Worm (Caenorhabditis elegans) whole organism, L4 larva: ENCODE data around the gene Y39A1A.21.
A peak's percentile ranks its signal among the peaks of the same experiment; 100 is the strongest.

Experiments
- D1046.2 ChIP-seq: fragments of 200-800 bp; sonication (Bioruptor generic); IDR thresholded peaks from 2 replicates; pipeline ENCODE4 v1.3.6; 2022; ENCODE audit warnings: missing genetic modification characterization, missing compliant biosample characterization
- F26F4.8 ChIP-seq: fragments of 200-800 bp; sonication (Bioruptor generic); conservative IDR thresholded peaks from 2 replicates; pipeline ENCODE4 v1.3.6; 2022; ENCODE audit warnings: missing genetic modification characterization, missing compliant biosample characterization
- F49E8.2 ChIP-seq: sonication (generic microtip); optimal IDR thresholded peaks from 2 replicates; lab custom pipeline; 2016; ENCODE audit warnings: missing compliant biosample characterization, mild to moderate bottlenecking, missing genetic modification characterization, borderline replicate concordance
- R02D3.7 ChIP-seq: fragments of 150-350 bp; sonication (generic microtip); optimal IDR thresholded peaks from 3 replicates; lab custom pipeline; 2014; ENCODE audit warnings: missing biosample characterization, missing genetic modification characterization
- Y48G9A.11 ChIP-seq: fragments of 200-800 bp; sonication (Bioruptor generic); IDR thresholded peaks from 2 replicates; pipeline ENCODE4 v1.3.6; 2022; ENCODE audit warnings: missing genetic modification reagents, missing genetic modification characterization, missing compliant biosample characterization
- ZK337.2 ChIP-seq: fragments of 200-800 bp; sonication (Bioruptor generic); IDR thresholded peaks from 2 replicates; pipeline ENCODE4 v1.3.6; 2022; ENCODE audit warnings: missing genetic modification reagents, missing genetic modification characterization, missing compliant biosample characterization
- ZK546.5 ChIP-seq, 2 experiments: sonication (generic microtip); optimal IDR thresholded peaks; 2 replicates each; lab custom pipeline; 2017; ENCODE audit warnings: missing biosample characterization in 2 of 2, missing genetic modification characterization in 2 of 2
- aha-1 ChIP-seq: fragments of 150-350 bp; peaks from one replicate; lab custom pipeline; 2014; ENCODE audit warnings: missing biosample characterization, missing genetic modification characterization
- attf-4 ChIP-seq: sonication (generic microtip); optimal IDR thresholded peaks from 3 replicates; lab custom pipeline; 2017; ENCODE audit warnings: missing biosample characterization, missing genetic modification characterization
- ceh-20 ChIP-seq: fragments of 200-800 bp; sonication (Bioruptor generic); IDR thresholded peaks from 2 replicates; pipeline ENCODE4 v1.3.6; 2022; ENCODE audit warnings: missing genetic modification reagents, missing genetic modification characterization, missing compliant biosample characterization
- ceh-28 ChIP-seq: fragments of 150-350 bp; optimal IDR thresholded peaks from 2 replicates; lab custom pipeline; 2014; ENCODE audit warnings: missing biosample characterization, missing genetic modification reagents, missing genetic modification characterization
- ceh-44 ChIP-seq: fragments of 200-800 bp; sonication (Bioruptor generic); IDR thresholded peaks from 2 replicates; pipeline ENCODE4 v1.3.6; 2022; ENCODE audit warnings: missing genetic modification reagents, missing genetic modification characterization, missing compliant biosample characterization
- ceh-62 ChIP-seq: sonication (generic microtip); optimal IDR thresholded peaks from 2 replicates; lab custom pipeline; 2017; ENCODE audit warnings: missing biosample characterization, missing genetic modification characterization
- ceh-82 ChIP-seq: sonication (generic microtip); optimal IDR thresholded peaks from 2 replicates; lab custom pipeline; 2017; ENCODE audit warnings: missing biosample characterization, missing genetic modification characterization
- ces-1 ChIP-seq: fragments of 150-350 bp; sonication (generic microtip); optimal IDR thresholded peaks from 4 replicates; lab custom pipeline; 2014; ENCODE audit warnings: missing biosample characterization, missing genetic modification reagents, missing genetic modification characterization
- cey-2 ChIP-seq: sonication (generic microtip); optimal IDR thresholded peaks from 3 replicates; lab custom pipeline; 2017; ENCODE audit warnings: missing genetic modification characterization, mild to moderate bottlenecking, missing compliant biosample characterization, antibody characterized with exemption, borderline replicate concordance; ENCODE audit not compliant: insufficient read depth
- daf-16 ChIP-seq, 3 experiments: sonication (generic microtip); optimal IDR thresholded peaks; 2 replicates each; lab custom pipeline; 2016 to 2017; ENCODE audit warnings: missing genetic modification characterization in 3 of 3, missing genetic modification reagents in 3 of 3, mild to moderate bottlenecking in 2 of 3, missing compliant biosample characterization in 2 of 3, missing biosample characterization in 1 of 3, moderate library complexity in 1 of 3
- daf-19 ChIP-seq: fragments of 200-800 bp; sonication (Bioruptor generic); conservative IDR thresholded peaks from 2 replicates; pipeline ENCODE4 v1.3.6; 2022; ENCODE audit warnings: missing genetic modification characterization, missing compliant biosample characterization
- dmd-6 ChIP-seq: fragments of 200-800 bp; sonication (Bioruptor generic); IDR thresholded peaks from 2 replicates; pipeline ENCODE4 v1.3.6; 2022; ENCODE audit warnings: missing genetic modification reagents, missing genetic modification characterization, missing compliant biosample characterization
- dmd-9 ChIP-seq: fragments of 200-800 bp; sonication (Bioruptor generic); IDR thresholded peaks from 2 replicates; pipeline ENCODE4 v1.3.6; 2022; ENCODE audit warnings: missing genetic modification reagents, missing genetic modification characterization, missing compliant biosample characterization
- dpl-1 ChIP-seq: fragments of 150-350 bp; optimal IDR thresholded peaks from 2 replicates; lab custom pipeline; 2014; ENCODE audit warnings: missing biosample characterization, missing genetic modification reagents, missing genetic modification characterization
- duxl-1 ChIP-seq: sonication (generic microtip); optimal IDR thresholded peaks from 2 replicates; lab custom pipeline; 2016; ENCODE audit warnings: mild to moderate bottlenecking, missing genetic modification characterization, moderate library complexity, missing compliant biosample characterization; ENCODE audit not compliant: poor library complexity
- dve-1 ChIP-seq: sonication (generic microtip); optimal IDR thresholded peaks from 2 replicates; lab custom pipeline; 2017; ENCODE audit warnings: antibody characterized with exemption, mild to moderate bottlenecking, missing genetic modification characterization, missing compliant biosample characterization; ENCODE audit not compliant: insufficient read depth
- egl-27 ChIP-seq: sonication (generic microtip); optimal IDR thresholded peaks from 3 replicates; lab custom pipeline; 2017; ENCODE audit warnings: missing biosample characterization, missing genetic modification reagents, missing genetic modification characterization
- fkh-10 ChIP-seq: fragments of 150-350 bp; optimal IDR thresholded peaks from 2 replicates; lab custom pipeline; 2014; ENCODE audit warnings: missing biosample characterization, missing genetic modification reagents, missing genetic modification characterization
- hif-1 ChIP-seq, 2 experiments: sonication (generic microtip); optimal IDR thresholded peaks; 2 replicates each; lab custom pipeline; 2016 to 2017; ENCODE audit warnings: missing compliant biosample characterization in 2 of 2, missing genetic modification characterization in 2 of 2, missing genetic modification reagents in 2 of 2, missing genotype in 2 of 2, mild to moderate bottlenecking in 1 of 2
- hmg-1.1 ChIP-seq: fragments of 200-800 bp; sonication (Bioruptor generic); IDR thresholded peaks from 2 replicates; pipeline ENCODE4 v1.3.6; 2022; ENCODE audit warnings: missing genetic modification reagents, missing genetic modification characterization, missing compliant biosample characterization
- jun-1 ChIP-seq: fragments of 150-350 bp; optimal IDR thresholded peaks from 2 replicates; lab custom pipeline; 2014; ENCODE audit warnings: missing biosample characterization, missing genetic modification reagents, missing genetic modification characterization
- lim-7 ChIP-seq: fragments of 200-800 bp; sonication (Bioruptor generic); IDR thresholded peaks from 2 replicates; pipeline ENCODE4 v1.3.6; 2022; ENCODE audit warnings: missing genetic modification characterization, missing compliant biosample characterization
- lin-39 ChIP-seq: fragments of 150-350 bp; optimal IDR thresholded peaks from 2 replicates; lab custom pipeline; 2014; ENCODE audit warnings: missing biosample characterization, missing genetic modification reagents, missing genetic modification characterization
- lsy-2 ChIP-seq, 2 experiments: fragments of 150-350 bp in 1 of 2; sonication (generic microtip) in 1 of 2; optimal IDR thresholded peaks; 2 replicates each; lab custom pipeline; 2014 to 2017; ENCODE audit warnings: missing biosample characterization in 2 of 2, missing genetic modification characterization in 2 of 2
- madf-5 ChIP-seq, 2 experiments: fragments of 200-800 bp; sonication (Bioruptor generic); IDR thresholded peaks; 2 replicates each; pipeline ENCODE4 v1.3.6; 2022; ENCODE audit warnings: missing compliant biosample characterization in 2 of 2, missing genetic modification characterization in 2 of 2
- mdt-29 ChIP-seq: fragments of 200-800 bp; sonication (Bioruptor generic); IDR thresholded peaks from 2 replicates; pipeline ENCODE4 v1.3.6; 2022; ENCODE audit warnings: missing genetic modification reagents, missing genetic modification characterization, missing compliant biosample characterization
- mxl-3 ChIP-seq: fragments of 200-800 bp; sonication (Bioruptor generic); optimal IDR thresholded peaks from 2 replicates; lab custom pipeline; 2018; ENCODE audit warnings: mild to moderate bottlenecking, missing genetic modification characterization, missing compliant biosample characterization
- nhr-11 ChIP-seq: fragments of 150-350 bp; optimal IDR thresholded peaks from 2 replicates; lab custom pipeline; 2014; ENCODE audit warnings: missing biosample characterization, missing genetic modification characterization
- nhr-111 ChIP-seq: fragments of 200-800 bp; sonication (Bioruptor generic); optimal IDR thresholded peaks from 2 replicates; lab custom pipeline; 2018; ENCODE audit warnings: mild to moderate bottlenecking, missing genetic modification characterization, missing compliant biosample characterization
- nhr-41 ChIP-seq: fragments of 200-800 bp; sonication (Bioruptor generic); IDR thresholded peaks from 2 replicates; pipeline ENCODE4 v1.3.6; 2022; ENCODE audit warnings: missing genetic modification reagents, missing genetic modification characterization, missing compliant biosample characterization
- nhr-42 ChIP-seq: fragments of 200-800 bp; sonication (Bioruptor generic); IDR thresholded peaks from 2 replicates; pipeline ENCODE4 v1.3.6; 2022; ENCODE audit warnings: missing genetic modification characterization, missing compliant biosample characterization
- nhr-48 ChIP-seq: sonication (generic microtip); optimal IDR thresholded peaks from 2 replicates; lab custom pipeline; 2016; ENCODE audit warnings: mild to moderate bottlenecking, missing genetic modification characterization, missing compliant biosample characterization
- nhr-6 ChIP-seq: fragments of 150-350 bp; optimal IDR thresholded peaks from 2 replicates; lab custom pipeline; 2014; ENCODE audit warnings: missing biosample characterization, missing genetic modification characterization
- nhr-76 ChIP-seq: fragments of 150-350 bp; optimal IDR thresholded peaks from 2 replicates; lab custom pipeline; 2014; ENCODE audit warnings: missing biosample characterization, missing genetic modification characterization
- nhr-77 ChIP-seq: fragments of 150-350 bp; optimal IDR thresholded peaks from 2 replicates; lab custom pipeline; 2014; ENCODE audit warnings: missing biosample characterization, missing genetic modification characterization
- rbr-2 ChIP-seq: sonication (generic microtip); optimal IDR thresholded peaks from 2 replicates; lab custom pipeline; 2016; ENCODE audit warnings: missing genotype, missing genetic modification characterization, missing compliant biosample characterization
- sdz-12 ChIP-seq: fragments of 200-800 bp; sonication (Bioruptor generic); optimal IDR thresholded peaks from 2 replicates; lab custom pipeline; 2018; ENCODE audit warnings: mild to moderate bottlenecking, missing genetic modification characterization, missing compliant biosample characterization
- set-16 ChIP-seq: fragments of 200-800 bp; sonication (Bioruptor generic); IDR thresholded peaks from 2 replicates; pipeline ENCODE4 v1.3.6; 2022; ENCODE audit warnings: missing genetic modification reagents, missing genetic modification characterization, missing compliant biosample characterization
- snpc-4 ChIP-seq: fragments of 150-350 bp; optimal IDR thresholded peaks from 2 replicates; lab custom pipeline; 2014; ENCODE audit warnings: missing biosample characterization, missing genetic modification characterization
- tag-97 ChIP-seq: fragments of 200-800 bp; sonication (Bioruptor generic); IDR thresholded peaks from 2 replicates; pipeline ENCODE4 v1.3.6; 2022; ENCODE audit warnings: missing genetic modification characterization, missing compliant biosample characterization
- tra-1 ChIP-seq: fragments of 200-800 bp; sonication (Bioruptor generic); IDR thresholded peaks from 2 replicates; pipeline ENCODE4 v1.3.6; 2022; ENCODE audit warnings: missing genetic modification reagents, missing genetic modification characterization, missing compliant biosample characterization
- zag-1 ChIP-seq: fragments of 150-350 bp; optimal IDR thresholded peaks from 2 replicates; lab custom pipeline; 2014; ENCODE audit warnings: missing biosample characterization, missing genetic modification characterization
- zfp-3 ChIP-seq: fragments of 200-800 bp; sonication (Bioruptor generic); conservative IDR thresholded peaks from 2 replicates; pipeline ENCODE4 v1.3.6; 2022; ENCODE audit warnings: missing genetic modification reagents, missing genetic modification characterization, missing compliant biosample characterization
- zip-11 ChIP-seq: fragments of 200-800 bp; sonication (Bioruptor generic); IDR thresholded peaks from 2 replicates; pipeline ENCODE4 v1.3.6; 2022; ENCODE audit warnings: missing genetic modification characterization, missing compliant biosample characterization
- zip-2 ChIP-seq: fragments of 150-350 bp; optimal IDR thresholded peaks from 2 replicates; lab custom pipeline; 2014; ENCODE audit warnings: missing biosample characterization, missing genetic modification characterization

Y39A1A.21 gene

DNA sequence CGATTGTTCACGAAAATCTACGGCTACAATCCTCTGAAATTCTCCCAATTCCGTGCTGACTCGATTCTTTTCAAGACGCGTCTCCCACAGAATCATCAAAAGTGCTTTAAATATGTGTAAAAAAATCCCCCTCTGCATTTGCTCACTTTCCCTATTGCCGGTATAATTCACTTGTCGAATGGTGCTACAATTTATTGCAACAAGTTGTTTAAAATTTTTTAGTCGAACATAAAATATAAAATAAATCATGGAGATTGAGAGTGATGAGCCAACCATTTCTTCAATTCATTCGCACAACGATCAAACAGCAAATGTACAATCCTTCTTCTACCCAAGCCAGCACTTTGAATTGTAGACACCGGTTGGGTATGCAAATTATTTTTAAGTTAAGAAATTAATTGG lies 39.6 kb upstream of the Y39A1A.21 start (continued):
- TF ChIP-seq fkh-10 (GFP tag; lab: Kevin White, UChicago): no peak
- no peak for TF ChIP-seq dpl-1 (GFP tag; lab: Kevin White, UChicago)
- no peak for TF ChIP-seq duxl-1 (tag; lab: Kevin White, UChicago)
- no peak for TF ChIP-seq ZK546.5 (tag; optimal IDR thresholded peaks at IDR 0.05; lab: Kevin White, UChicago)
- TF ChIP-seq egl-27: no peak
- TF ChIP-seq jun-1: no peak
- TF ChIP-seq nhr-11 (tag; lab: Kevin White, UChicago): no peak
- TF ChIP-seq R02D3.7: no peak
- 0 out of 2 replicates have a peak, but pooled peaks have one; percentile 20 for TF ChIP-seq F26F4.8 (GFP tag; lab: Robert Waterston, UW)
- no peak for TF ChIP-seq dmd-6 (GFP tag; lab: Robert Waterston, UW)
- TF ChIP-seq sdz-12: no peak
- peak; percentile 91 for TF ChIP-seq F49E8.2
- no peak for TF ChIP-seq attf-4
- TF ChIP-seq ces-1 (GFP tag; lab: Kevin White, UChicago): no peak
- TF ChIP-seq nhr-41: no peak
- TF ChIP-seq tag-97 (GFP tag; lab: Robert Waterston, UW): no peak
- TF ChIP-seq ceh-28 (tag; lab: Kevin White, UChicago): no peak
- no peak for TF ChIP-seq set-16 (GFP tag; lab: Robert Waterston, UW)
- no peak for TF ChIP-seq dmd-9 (GFP tag; lab: Robert Waterston, UW)
- no peak for TF ChIP-seq nhr-111 (GFP tag; lab: Kevin White, UChicago)
- no peak for TF ChIP-seq rbr-2 (tag; lab: Kevin White, UChicago)
- TF ChIP-seq ceh-44: no peak
- TF ChIP-seq hmg-1.1 (GFP tag; lab: Robert Waterston, UW): no peak
- TF ChIP-seq daf-19 (GFP tag; lab: Robert Waterston, UW): no peak
- peak; percentile 59; the same call in 1 of the 2 replicates for TF ChIP-seq lim-7 (GFP tag; lab: Robert Waterston, UW)
- TF ChIP-seq D1046.2: no peak
- no peak for TF ChIP-seq nhr-6 (tag; lab: Kevin White, UChicago)
- 0 out of 2 replicates have a peak, but pooled peaks have one; percentile 7 for TF ChIP-seq tra-1 (GFP tag; lab: Robert Waterston, UW)
- peak in 1 of 2 experiments; percentile 12 for TF ChIP-seq daf-16 (GFP tag; optimal IDR thresholded peaks at IDR 0.05; lab: Kevin White, UChicago)
- no peak for TF ChIP-seq daf-16 (tag; optimal IDR thresholded peaks at IDR 0.05; lab: Kevin White, UChicago)
- no peak for TF ChIP-seq ZK337.2 (GFP tag; lab: Robert Waterston, UW)
- TF ChIP-seq mxl-3 (GFP tag; lab: Kevin White, UChicago): no peak
- peak; percentile 45; the same call in 1 of the 2 replicates for TF ChIP-seq mdt-29
- no peak for TF ChIP-seq hif-1 (tag; optimal IDR thresholded peaks at IDR 0.05; lab: Kevin White, UChicago)
- no peak for TF ChIP-seq nhr-42 (GFP tag; lab: Robert Waterston, UW)
- TF ChIP-seq nhr-77 (tag; lab: Kevin White, UChicago): no peak
- TF ChIP-seq nhr-48 (tag; lab: Kevin White, UChicago): no peak
- TF ChIP-seq ceh-20: no peak
- no peak for TF ChIP-seq nhr-76 (tag; lab: Kevin White, UChicago)
- TF ChIP-seq lin-39 (tag; lab: Kevin White, UChicago): no peak
- TF ChIP-seq zip-11: no peak
- no peak for TF ChIP-seq zip-2
- TF ChIP-seq zag-1: no peak
- no peak for TF ChIP-seq lsy-2 (tag; optimal IDR thresholded peaks at IDR 0.05; lab: Kevin White, UChicago)
- no peak for TF ChIP-seq zfp-3
- no peak for TF ChIP-seq ceh-82 (tag; lab: Kevin White, UChicago)
- peak; percentile 64 for TF ChIP-seq Y48G9A.11
- 0 out of 4 replicates have a peak, but pooled peaks of 1 of the 2 experiments have one; percentile 31 for TF ChIP-seq madf-5 (GFP tag; IDR thresholded peaks at IDR 0.05; lab: Robert Waterston, UW)
- TF ChIP-seq dve-1 (tag; lab: Kevin White, UChicago): no peak
- TF ChIP-seq ceh-62 (tag; lab: Kevin White, UChicago): no peak
- no peak for TF ChIP-seq snpc-4 (tag; lab: Kevin White, UChicago)
- TF ChIP-seq aha-1 (tag; lab: Kevin White, UChicago): no peak
- TF ChIP-seq cey-2 (tag; lab: Kevin White, UChicago): no peak
